Worm (Caenorhabditis elegans) whole organism, L4 larva: ENCODE data around the gene Y45F3A.4.

Source experiments
- aly-2 ChIP-seq: sonication (generic microtip); optimal IDR thresholded peaks from 2 replicates; lab custom pipeline; 2018; ENCODE audit warnings: missing biosample characterization, missing genetic modification characterization
- dmd-9 ChIP-seq: fragments of 200-800 bp; sonication (Bioruptor generic); IDR thresholded peaks from 2 replicates; pipeline ENCODE4 v1.3.6; 2022; ENCODE audit warnings: missing genetic modification reagents, missing genetic modification characterization, missing compliant biosample characterization
- dpl-1 ChIP-seq: fragments of 150-350 bp; optimal IDR thresholded peaks from 2 replicates; lab custom pipeline; 2014; ENCODE audit warnings: missing biosample characterization, missing genetic modification reagents, missing genetic modification characterization
- lin-15B ChIP-seq: fragments of 150-350 bp; sonication (generic microtip); optimal IDR thresholded peaks from 3 replicates; lab custom pipeline; 2014; ENCODE audit warnings: missing biosample characterization, missing genetic modification characterization
- mdl-1 ChIP-seq, 2 experiments: fragments of 150-350 bp in 1 of 2; sonication (generic microtip) in 1 of 2; optimal IDR thresholded peaks; 2 replicates each; lab custom pipeline; 2014 to 2017; ENCODE audit warnings: missing biosample characterization in 2 of 2, missing genetic modification characterization in 2 of 2
- mdt-29 ChIP-seq: fragments of 200-800 bp; sonication (Bioruptor generic); IDR thresholded peaks from 2 replicates; pipeline ENCODE4 v1.3.6; 2022; ENCODE audit warnings: missing genetic modification reagents, missing genetic modification characterization, missing compliant biosample characterization
- pha-4 ChIP-seq, 2 experiments: fragments of 150-350 bp in 1 of 2; fragments of 200-800 bp in 1 of 2; sonication (Bioruptor generic) in 1 of 2; IDR thresholded peaks in 1 of 2; optimal IDR thresholded peaks in 1 of 2; 2 replicates each; pipeline versions ENCODE4 v1.3.6 to Lab custom; 2014 to 2022; ENCODE audit warnings: missing genetic modification characterization in 2 of 2, missing genetic modification reagents in 2 of 2, missing biosample characterization in 1 of 2, missing compliant biosample characterization in 1 of 2
- ztf-11 ChIP-seq: fragments of 150-350 bp; optimal IDR thresholded peaks from 2 replicates; lab custom pipeline; 2014; ENCODE audit warnings: missing biosample characterization, missing genetic modification characterization

- TF ChIP-seq dmd-9 (GFP tag; lab: Robert Waterston, UW) = no peak
- no peak for TF ChIP-seq lin-15B
- TF ChIP-seq dpl-1 (GFP tag; lab: Kevin White, UChicago) = no peak
- TF ChIP-seq aly-2 (tag; lab: Kevin White, UChicago) = no peak
- no peak for TF ChIP-seq ztf-11 (tag; lab: Kevin White, UChicago)
- TF ChIP-seq pha-4 (GFP tag; IDR thresholded peaks at IDR 0.05; lab: Robert Waterston, UW) = no peak
- no peak for TF ChIP-seq pha-4 (tag; optimal IDR thresholded peaks at IDR 0.05; lab: Kevin White, UChicago)
- TF ChIP-seq mdl-1 (tag; optimal IDR thresholded peaks at IDR 0.05; lab: Kevin White, UChicago) = no peak
- TF ChIP-seq mdt-29 (GFP tag; lab: Robert Waterston, UW) = no peak
Measured at ce11 chrIII:10608161-10608560, 32.9 kb upstream of the Y45F3A.4 start.
